Fruit fly (Drosophila melanogaster) whole organism, prepupa: ENCODE data around the gene CG3285.

Source experiments
- CG16779 ChIP-seq: fragments of 200-800 bp; sonication (Bioruptor generic); optimal IDR thresholded peaks from 3 replicates; lab custom pipeline; 2017; ENCODE audit warnings: missing biosample characterization, mild to moderate bottlenecking, missing genetic modification characterization
- CG32006 ChIP-seq: fragments of 200-800 bp; sonication (Bioruptor generic); optimal IDR thresholded peaks from 3 replicates; lab custom pipeline; 2017; ENCODE audit warnings: missing biosample characterization, mild to moderate bottlenecking, missing genetic modification characterization
- CG6854 ChIP-seq: fragments of 200-800 bp; sonication (Bioruptor generic); optimal IDR thresholded peaks from 2 replicates; lab custom pipeline; 2017; ENCODE audit warnings: missing biosample characterization, mild to moderate bottlenecking, missing genetic modification characterization
- Met ChIP-seq: fragments of 200-800 bp; sonication (Bioruptor generic); optimal IDR thresholded peaks from 3 replicates; lab custom pipeline; 2016; ENCODE audit warnings: missing biosample characterization, missing genetic modification characterization
- Sox15 ChIP-seq: fragments of 200-800 bp; sonication (Bioruptor generic); optimal IDR thresholded peaks from 3 replicates; lab custom pipeline; 2016; ENCODE audit warnings: missing biosample characterization, missing genetic modification characterization
- net ChIP-seq: fragments of 200-800 bp; sonication (Bioruptor generic); optimal IDR thresholded peaks from 3 replicates; lab custom pipeline; 2016; ENCODE audit warnings: missing biosample characterization, missing genetic modification characterization

DNA sequence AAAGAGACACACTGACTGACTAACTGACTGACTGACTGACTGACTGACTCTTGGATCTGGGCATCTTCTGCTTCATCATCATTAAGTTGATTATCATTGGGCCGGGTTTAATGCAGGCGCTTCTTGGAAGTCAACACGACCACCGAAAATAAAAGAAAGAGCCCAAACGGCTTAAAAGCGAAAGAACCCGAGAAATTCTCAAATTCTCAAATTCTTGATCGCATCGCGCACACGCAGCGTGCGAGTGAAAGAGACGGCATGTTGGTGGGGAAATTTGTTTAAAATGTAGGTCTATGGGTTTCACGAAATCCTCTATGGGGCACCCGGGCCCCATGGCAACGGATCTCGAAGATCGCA, 15.7 kb downstream of the CG3285 start:
- TF ChIP-seq CG16779 (tag; lab: Kevin White, UChicago): no peak
- TF ChIP-seq net (GFP tag; lab: Kevin White, UChicago): no peak
- TF ChIP-seq Met: no peak
- no peak for TF ChIP-seq CG32006
- TF ChIP-seq Sox15 (GFP tag; lab: Kevin White, UChicago): no peak
- no peak for TF ChIP-seq CG6854 (GFP tag; lab: Kevin White, UChicago)
